Worm (Caenorhabditis elegans) whole organism, L1 larva: ENCODE data around the gene fbxa-224.

Source experiments
- C16A3.4 ChIP-seq: fragments of 150-350 bp; optimal IDR thresholded peaks from 2 replicates; lab custom pipeline; 2014; ENCODE audit warnings: missing biosample characterization, missing genetic modification characterization
- C34B4.2 ChIP-seq: sonication (generic microtip); optimal IDR thresholded peaks from 2 replicates; lab custom pipeline; 2017; ENCODE audit warnings: mild to moderate bottlenecking, missing genetic modification characterization, missing compliant biosample characterization
- F16B12.6 ChIP-seq: fragments of 150-350 bp; optimal IDR thresholded peaks from 2 replicates; lab custom pipeline; 2014; ENCODE audit warnings: missing biosample characterization, missing genetic modification characterization
- aly-2 ChIP-seq: fragments of 150-350 bp; optimal IDR thresholded peaks from 2 replicates; lab custom pipeline; 2014; ENCODE audit warnings: missing biosample characterization, missing genetic modification characterization
- ceh-8 ChIP-seq: fragments of 200-800 bp; sonication (Bioruptor generic); optimal IDR thresholded peaks from 2 replicates; lab custom pipeline; 2018; ENCODE audit warnings: mild to moderate bottlenecking, missing genetic modification characterization, moderate library complexity, missing compliant biosample characterization
- ceh-82 ChIP-seq, 3 experiments: fragments of 150-350 bp in 1 of 3; sonication (generic microtip) in 2 of 3; optimal IDR thresholded peaks; 2 replicates each; lab custom pipeline; 2014 to 2017; ENCODE audit warnings: missing biosample characterization in 3 of 3, missing genetic modification characterization in 3 of 3
- ces-1 ChIP-seq: fragments of 150-350 bp; optimal IDR thresholded peaks from 2 replicates; lab custom pipeline; 2014; ENCODE audit warnings: missing biosample characterization, missing genetic modification reagents, missing genetic modification characterization
- dsc-1 ChIP-seq: sonication (generic microtip); optimal IDR thresholded peaks from 2 replicates; lab custom pipeline; 2016; ENCODE audit warnings: mild to moderate bottlenecking, missing genetic modification characterization, missing compliant biosample characterization
- efl-1 ChIP-seq, 4 experiments: fragments of 150-350 bp; optimal IDR thresholded peaks in 3 of 4; peaks in 1 of 4; 1 replicate in 1 of 4; 2 replicates in 3 of 4; lab custom pipeline; 2014; ENCODE audit warnings: missing biosample characterization in 2 of 4, missing genetic modification characterization in 2 of 4, missing genetic modification reagents in 2 of 4
- efl-3 ChIP-seq: fragments of 200-800 bp; sonication (Bioruptor generic); optimal IDR thresholded peaks from 2 replicates; lab custom pipeline; 2018; ENCODE audit warnings: mild to moderate bottlenecking, missing genetic modification characterization, missing compliant biosample characterization
- elt-2 ChIP-seq: sonication (generic microtip); optimal IDR thresholded peaks from 2 replicates; lab custom pipeline; 2016; ENCODE audit warnings: missing genetic modification characterization, mild to moderate bottlenecking, inconsistent platforms, missing compliant biosample characterization, missing genetic modification reagents
- elt-3 ChIP-seq, 6 experiments: fragments of 150-350 bp in 1 of 6; sonication (generic microtip); optimal IDR thresholded peaks; 2 replicates each; lab custom pipeline; 2017 to 2018; ENCODE audit warnings: missing biosample characterization in 6 of 6, missing genetic modification characterization in 6 of 6, inconsistent platforms in 1 of 6
- fkh-4 ChIP-seq: sonication (generic microtip); optimal IDR thresholded peaks from 2 replicates; lab custom pipeline; 2016; ENCODE audit warnings: missing compliant biosample characterization, missing genetic modification characterization, borderline replicate concordance
- fkh-8 ChIP-seq: sonication (generic microtip); optimal IDR thresholded peaks from 2 replicates; lab custom pipeline; 2016; ENCODE audit warnings: mild to moderate bottlenecking, missing genetic modification characterization, missing compliant biosample characterization
- grh-1 ChIP-seq: fragments of 200-800 bp; sonication (Bioruptor generic); IDR thresholded peaks from 2 replicates; pipeline ENCODE4 v1.3.6; 2022; ENCODE audit warnings: missing genetic modification reagents, missing genetic modification characterization, missing compliant biosample characterization
- hpl-2 ChIP-seq: fragments of 150-350 bp; optimal IDR thresholded peaks from 2 replicates; lab custom pipeline; 2014; ENCODE audit warnings: missing biosample characterization, missing genetic modification reagents, missing genetic modification characterization
- isw-1 ChIP-seq: fragments of 200-800 bp; sonication (Bioruptor generic); IDR thresholded peaks from 2 replicates; pipeline ENCODE4 v1.3.6; 2022; ENCODE audit warnings: missing genetic modification characterization, missing compliant biosample characterization
- lin-13 ChIP-seq: fragments of 150-350 bp; optimal IDR thresholded peaks from 2 replicates; lab custom pipeline; 2014; ENCODE audit warnings: missing biosample characterization, missing genetic modification reagents, missing genetic modification characterization
- lin-35 ChIP-seq, 2 experiments: fragments of 150-350 bp; optimal IDR thresholded peaks; 2 replicates each; lab custom pipeline; 2014; ENCODE audit warnings: missing biosample characterization in 2 of 2, missing genetic modification characterization in 2 of 2, missing genetic modification reagents in 2 of 2
- mab-9 ChIP-seq: fragments of 200-800 bp; sonication (Bioruptor generic); IDR thresholded peaks from 2 replicates; pipeline ENCODE4 v1.3.6; 2022; ENCODE audit warnings: missing genetic modification reagents, missing genetic modification characterization, missing compliant biosample characterization
- mef-2 ChIP-seq: fragments of 150-350 bp; optimal IDR thresholded peaks from 2 replicates; lab custom pipeline; 2014; ENCODE audit warnings: missing biosample characterization, missing genetic modification characterization
- mep-1 ChIP-seq: fragments of 150-350 bp; optimal IDR thresholded peaks from 2 replicates; lab custom pipeline; 2014; ENCODE audit warnings: missing biosample characterization, missing genetic modification characterization
- nhr-11 ChIP-seq: fragments of 150-350 bp; optimal IDR thresholded peaks from 2 replicates; lab custom pipeline; 2014; ENCODE audit warnings: missing biosample characterization, missing genetic modification characterization
- nhr-19 ChIP-seq: fragments of 200-800 bp; sonication (Bioruptor generic); conservative IDR thresholded peaks from 2 replicates; pipeline ENCODE4 v1.3.6; 2022; ENCODE audit warnings: missing genetic modification characterization, missing compliant biosample characterization
- nhr-20 ChIP-seq: sonication (generic microtip); optimal IDR thresholded peaks from 2 replicates; lab custom pipeline; 2016; ENCODE audit warnings: mild to moderate bottlenecking, missing genetic modification characterization, missing compliant biosample characterization
- nhr-28 ChIP-seq: fragments of 150-350 bp; optimal IDR thresholded peaks from 2 replicates; lab custom pipeline; 2014; ENCODE audit warnings: missing biosample characterization, missing genetic modification characterization
- nhr-47 ChIP-seq: sonication (generic microtip); optimal IDR thresholded peaks from 2 replicates; lab custom pipeline; 2016; ENCODE audit warnings: mild to moderate bottlenecking, missing genetic modification characterization, moderate library complexity, missing compliant biosample characterization
- nhr-77 ChIP-seq: fragments of 150-350 bp; optimal IDR thresholded peaks from 2 replicates; lab custom pipeline; 2014; ENCODE audit warnings: missing biosample characterization, missing genetic modification characterization
- nhr-84 ChIP-seq: sonication (generic microtip); optimal IDR thresholded peaks from 2 replicates; lab custom pipeline; 2017; ENCODE audit warnings: missing biosample characterization, missing genetic modification characterization
- pax-3 ChIP-seq: fragments of 200-800 bp; sonication (Bioruptor generic); optimal IDR thresholded peaks from 2 replicates; lab custom pipeline; 2018; ENCODE audit warnings: mild to moderate bottlenecking, missing genetic modification characterization, moderate library complexity, missing compliant biosample characterization
- pqm-1 ChIP-seq: sonication (generic microtip); optimal IDR thresholded peaks from 3 replicates; lab custom pipeline; 2017; ENCODE audit warnings: missing biosample characterization, missing genetic modification characterization
- rnt-1 ChIP-seq: sonication (generic microtip); optimal IDR thresholded peaks from 2 replicates; lab custom pipeline; 2016; ENCODE audit warnings: mild to moderate bottlenecking, missing genetic modification characterization, moderate library complexity, missing compliant biosample characterization
- skn-1 ChIP-seq: fragments of 150-350 bp; optimal IDR thresholded peaks from 2 replicates; lab custom pipeline; 2014; ENCODE audit warnings: missing biosample characterization, missing genetic modification characterization
- sptf-1 ChIP-seq: fragments of 150-350 bp; optimal IDR thresholded peaks from 2 replicates; lab custom pipeline; 2014; ENCODE audit warnings: missing biosample characterization, missing genetic modification characterization
- sup-37 ChIP-seq: fragments of 200-800 bp; sonication (Bioruptor generic); optimal IDR thresholded peaks from 2 replicates; lab custom pipeline; 2018; ENCODE audit warnings: mild to moderate bottlenecking, missing genetic modification characterization, missing compliant biosample characterization
- tbx-2 ChIP-seq: sonication (generic microtip); optimal IDR thresholded peaks from 2 replicates; lab custom pipeline; 2016; ENCODE audit warnings: missing genetic modification characterization, missing compliant biosample characterization
- tlp-1 ChIP-seq: fragments of 150-350 bp; optimal IDR thresholded peaks from 2 replicates; lab custom pipeline; 2014; ENCODE audit warnings: missing biosample characterization, missing genetic modification characterization
- unc-30 ChIP-seq: sonication (generic microtip); optimal IDR thresholded peaks from 2 replicates; lab custom pipeline; 2017; ENCODE audit warnings: missing biosample characterization, missing genetic modification characterization
- unc-62 ChIP-seq: fragments of 150-350 bp; optimal IDR thresholded peaks from 2 replicates; lab custom pipeline; 2014; ENCODE audit warnings: missing biosample characterization, missing genetic modification reagents, missing genetic modification characterization
- unc-86 ChIP-seq: sonication (generic microtip); optimal IDR thresholded peaks from 2 replicates; lab custom pipeline; 2016; ENCODE audit warnings: missing genetic modification characterization, missing compliant biosample characterization
- unc-98 ChIP-seq: fragments of 200-800 bp; sonication (Bioruptor generic); IDR thresholded peaks from 2 replicates; pipeline ENCODE4 v1.3.6; 2022; ENCODE audit warnings: missing genetic modification characterization, missing compliant biosample characterization
- ztf-11 ChIP-seq, 2 experiments: sonication (generic microtip); optimal IDR thresholded peaks; 2 replicates each; lab custom pipeline; 2016 to 2017; ENCODE audit warnings: missing genetic modification characterization in 2 of 2, missing biosample characterization in 1 of 2, missing compliant biosample characterization in 1 of 2

fbxa-224 gene

DNA sequence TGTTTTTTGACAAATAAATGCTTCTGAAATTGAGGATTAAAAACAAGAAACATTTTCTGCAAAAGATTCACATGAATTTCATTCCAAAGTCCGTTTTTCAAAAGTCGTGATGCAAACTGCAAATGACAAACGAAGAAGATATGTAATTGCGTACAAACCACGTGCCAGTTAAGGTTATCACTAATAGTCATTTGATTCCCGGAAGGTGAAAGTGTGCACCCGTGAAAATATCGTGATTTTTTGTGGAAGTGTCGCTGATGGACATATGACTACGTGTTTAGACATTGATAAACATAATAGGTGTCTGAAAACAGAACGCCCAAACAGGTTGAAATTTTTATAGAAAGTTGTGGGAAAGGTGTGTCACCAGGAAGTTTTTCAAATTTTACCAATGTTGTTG lies 19.7 kb downstream of the fbxa-224 start (continued):
- TF ChIP-seq unc-86 (tag; lab: Kevin White, UChicago) (no peak), F16B12.6 (tag; lab: Kevin White, UChicago) (no peak), fkh-4 (tag; lab: Kevin White, UChicago) (no peak), sptf-1 (no peak), nhr-28 (tag; lab: Kevin White, UChicago) (no peak), mef-2 (tag; lab: Kevin White, UChicago) (no peak), dsc-1 (tag; lab: Kevin White, UChicago) (no peak), unc-30 (tag; lab: Kevin White, UChicago) (no peak), nhr-20 (tag; lab: Kevin White, UChicago) (peak; percentile 89), pax-3 (tag; lab: Kevin White, UChicago) (peak; percentile 48), lin-13 (GFP tag; lab: Kevin White, UChicago) (peak; percentile 3), elt-2 (peak; percentile 96), nhr-11 (no peak), ceh-8 (GFP tag; lab: Kevin White, UChicago) (no peak), tlp-1 (tag; lab: Kevin White, UChicago) (no peak), nhr-84 (tag; lab: Kevin White, UChicago) (no peak), C16A3.4 (peak; percentile 24), grh-1 (GFP tag; lab: Robert Waterston, UW) (peak; percentile 84), nhr-77 (no peak), pqm-1 (tag; lab: Kevin White, UChicago) (no peak), ceh-82 (tag; optimal IDR thresholded peaks at IDR 0.05; lab: Kevin White, UChicago) (no peak), ztf-11 (tag; optimal IDR thresholded peaks at IDR 0.05; lab: Kevin White, UChicago) (no peak), efl-3 (GFP tag; lab: Kevin White, UChicago) (no peak), rnt-1 (no peak), efl-1 (optimal IDR thresholded peaks at IDR 0.05; lab: Kevin White, UChicago) (peak in 1 of 2 experiments; percentile 8), efl-1 (GFP tag; optimal IDR thresholded peaks at IDR 0.05 in 1 of 2; lab: Kevin White, UChicago) (peak in 1 of 2 experiments; percentile 91), skn-1 (tag; lab: Kevin White, UChicago) (no peak), elt-3 (tag; optimal IDR thresholded peaks at IDR 0.05; lab: Kevin White, UChicago) (peak in 2 of 6 experiments; percentile 92 to 95), ces-1 (no peak), mep-1 (tag; lab: Kevin White, UChicago) (peak; percentile 23), C34B4.2 (no peak)

DNA sequence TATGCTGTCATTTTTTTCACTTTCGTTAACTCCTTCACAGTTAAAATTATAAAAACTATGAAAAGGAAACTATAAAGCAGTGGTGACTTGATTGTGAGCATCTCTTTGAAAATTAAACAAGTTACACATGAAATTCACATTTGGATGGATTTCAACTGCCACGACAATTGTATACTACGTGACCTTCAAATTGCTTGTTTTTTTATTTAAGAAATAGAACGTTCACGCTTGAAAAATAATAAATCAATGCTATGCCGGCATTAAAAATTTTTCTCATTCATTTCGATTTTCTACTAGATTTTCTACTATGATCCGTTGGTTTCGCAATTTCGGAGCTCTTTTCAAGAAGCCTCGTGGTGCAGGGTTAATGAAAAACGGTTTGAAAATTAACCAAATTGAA lies 22.5 kb downstream of the fbxa-224 start, which contains the start of the genes ZK1290.7 and rnh-1.1:
Gene ZK1290.7, minus strand, starts transcription at position 101 of the 400 bp plus-strand sequence.
Gene rnh-1.1, plus strand, starts transcription at position 281 of the 400 bp plus-strand sequence.
- TF ChIP-seq mab-9 (GFP tag; lab: Robert Waterston, UW) (no peak), sup-37 (GFP tag; lab: Kevin White, UChicago) (no peak), rnt-1 (no peak), tbx-2 (tag; lab: Kevin White, UChicago) (no peak), isw-1 (no peak), hpl-2 (GFP tag; lab: Kevin White, UChicago) (no peak), lin-35 (GFP tag; optimal IDR thresholded peaks at IDR 0.05; lab: Kevin White, UChicago) (no peak), nhr-84 (tag; lab: Kevin White, UChicago) (no peak), unc-62 (no peak), unc-98 (GFP tag; lab: Robert Waterston, UW) (no peak), elt-3 (tag; optimal IDR thresholded peaks at IDR 0.05; lab: Kevin White, UChicago) (no peak), aly-2 (tag; lab: Kevin White, UChicago) (no peak), efl-1 (optimal IDR thresholded peaks at IDR 0.05; lab: Kevin White, UChicago) (no peak), efl-1 (GFP tag; optimal IDR thresholded peaks at IDR 0.05 in 1 of 2; lab: Kevin White, UChicago) (no peak), nhr-19 (no peak), nhr-47 (no peak), fkh-8 (no peak)
